Worm (Caenorhabditis elegans) whole organism, L1 larva: Measurements from ENCODE around the gene C49H3.4.

Source experiments
- C34B4.2 ChIP-seq: sonication (generic microtip); optimal IDR thresholded peaks from 2 replicates; lab custom pipeline; 2017; ENCODE audit warnings: mild to moderate bottlenecking, missing genetic modification characterization, missing compliant biosample characterization
- alr-1 ChIP-seq: fragments of 200-800 bp; sonication (Bioruptor generic); optimal IDR thresholded peaks from 2 replicates; lab custom pipeline; 2018; ENCODE audit warnings: borderline replicate concordance, mild to moderate bottlenecking, missing genetic modification characterization, missing compliant biosample characterization
- ceh-90 ChIP-seq: sonication (generic microtip); optimal IDR thresholded peaks from 2 replicates; lab custom pipeline; 2016; ENCODE audit warnings: missing genetic modification characterization, missing compliant biosample characterization
- efl-1 ChIP-seq, 4 experiments: fragments of 150-350 bp; optimal IDR thresholded peaks in 3 of 4; peaks in 1 of 4; 1 replicate in 1 of 4; 2 replicates in 3 of 4; lab custom pipeline; 2014; ENCODE audit warnings: missing biosample characterization in 2 of 4, missing genetic modification characterization in 2 of 4, missing genetic modification reagents in 2 of 4
- elt-2 ChIP-seq: sonication (generic microtip); optimal IDR thresholded peaks from 2 replicates; lab custom pipeline; 2016; ENCODE audit warnings: missing genetic modification characterization, mild to moderate bottlenecking, inconsistent platforms, missing compliant biosample characterization, missing genetic modification reagents
- elt-3 ChIP-seq, 6 experiments: fragments of 150-350 bp in 1 of 6; sonication (generic microtip); optimal IDR thresholded peaks; 2 replicates each; lab custom pipeline; 2017 to 2018; ENCODE audit warnings: missing biosample characterization in 6 of 6, missing genetic modification characterization in 6 of 6, inconsistent platforms in 1 of 6
- fkh-10 ChIP-seq: sonication (generic microtip); optimal IDR thresholded peaks from 2 replicates; lab custom pipeline; 2017; ENCODE audit warnings: missing biosample characterization, missing genetic modification reagents, missing genetic modification characterization
- grh-1 ChIP-seq: fragments of 200-800 bp; sonication (Bioruptor generic); IDR thresholded peaks from 2 replicates; pipeline ENCODE4 v1.3.6; 2022; ENCODE audit warnings: missing genetic modification reagents, missing genetic modification characterization, missing compliant biosample characterization
- hlh-17 ChIP-seq: fragments of 200-800 bp; sonication (Bioruptor generic); optimal IDR thresholded peaks from 2 replicates; lab custom pipeline; 2018; ENCODE audit warnings: missing genetic modification characterization, mild to moderate bottlenecking, missing compliant biosample characterization, moderate library complexity, borderline replicate concordance
- irx-1 ChIP-seq: sonication (generic microtip); optimal IDR thresholded peaks from 2 replicates; lab custom pipeline; 2016; ENCODE audit warnings: missing genetic modification characterization, missing compliant biosample characterization
- lin-14 ChIP-seq: fragments of 200-800 bp; sonication (Bioruptor generic); optimal IDR thresholded peaks from 2 replicates; lab custom pipeline; 2018; ENCODE audit warnings: mild to moderate bottlenecking, missing genetic modification characterization, moderate library complexity, missing compliant biosample characterization
- lin-15B ChIP-seq: fragments of 150-350 bp; sonication (generic microtip); optimal IDR thresholded peaks from 3 replicates; lab custom pipeline; 2014; ENCODE audit warnings: missing biosample characterization, missing genetic modification characterization
- lin-35 ChIP-seq, 2 experiments: fragments of 150-350 bp; optimal IDR thresholded peaks; 2 replicates each; lab custom pipeline; 2014; ENCODE audit warnings: missing biosample characterization in 2 of 2, missing genetic modification characterization in 2 of 2, missing genetic modification reagents in 2 of 2
- mab-9 ChIP-seq: fragments of 200-800 bp; sonication (Bioruptor generic); IDR thresholded peaks from 2 replicates; pipeline ENCODE4 v1.3.6; 2022; ENCODE audit warnings: missing genetic modification reagents, missing genetic modification characterization, missing compliant biosample characterization
- nhr-237 ChIP-seq: fragments of 150-350 bp; optimal IDR thresholded peaks from 2 replicates; lab custom pipeline; 2014; ENCODE audit warnings: missing biosample characterization, missing genetic modification characterization
- pqm-1 ChIP-seq: sonication (generic microtip); optimal IDR thresholded peaks from 3 replicates; lab custom pipeline; 2017; ENCODE audit warnings: missing biosample characterization, missing genetic modification characterization
- snu-23 ChIP-seq: sonication (generic microtip); optimal IDR thresholded peaks from 2 replicates; lab custom pipeline; 2016; ENCODE audit warnings: missing genetic modification characterization, missing compliant biosample characterization
- sox-4 ChIP-seq: sonication (generic microtip); optimal IDR thresholded peaks from 2 replicates; lab custom pipeline; 2016; ENCODE audit warnings: missing genetic modification characterization, missing compliant biosample characterization
- tbx-2 ChIP-seq: sonication (generic microtip); optimal IDR thresholded peaks from 2 replicates; lab custom pipeline; 2016; ENCODE audit warnings: missing genetic modification characterization, missing compliant biosample characterization
- tlp-1 ChIP-seq: fragments of 150-350 bp; optimal IDR thresholded peaks from 2 replicates; lab custom pipeline; 2014; ENCODE audit warnings: missing biosample characterization, missing genetic modification characterization
- unc-130 ChIP-seq: fragments of 150-350 bp; optimal IDR thresholded peaks from 2 replicates; lab custom pipeline; 2017; ENCODE audit warnings: missing biosample characterization, missing genetic modification characterization, inconsistent platforms
- unc-30 ChIP-seq: sonication (generic microtip); optimal IDR thresholded peaks from 2 replicates; lab custom pipeline; 2017; ENCODE audit warnings: missing biosample characterization, missing genetic modification characterization
- unc-62 ChIP-seq: fragments of 150-350 bp; optimal IDR thresholded peaks from 2 replicates; lab custom pipeline; 2014; ENCODE audit warnings: missing biosample characterization, missing genetic modification reagents, missing genetic modification characterization
- unc-86 ChIP-seq: sonication (generic microtip); optimal IDR thresholded peaks from 2 replicates; lab custom pipeline; 2016; ENCODE audit warnings: missing genetic modification characterization, missing compliant biosample characterization
- unc-98 ChIP-seq: fragments of 200-800 bp; sonication (Bioruptor generic); IDR thresholded peaks from 2 replicates; pipeline ENCODE4 v1.3.6; 2022; ENCODE audit warnings: missing genetic modification characterization, missing compliant biosample characterization
- zag-1 ChIP-seq: fragments of 150-350 bp; optimal IDR thresholded peaks from 2 replicates; lab custom pipeline; 2014; ENCODE audit warnings: missing biosample characterization, missing genetic modification characterization

C49H3.4 gene

ce11 chrIV:7877781-7878180 lies 37.3 kb upstream of the C49H3.4 start, which contains the start of gene kin-26:
Gene kin-26, minus strand, starts transcription at chrIV:7877881.
- TF ChIP-seq efl-1 (optimal IDR thresholded peaks at IDR 0.05; lab: Kevin White, UChicago), result no peak
- TF ChIP-seq efl-1 (GFP tag; optimal IDR thresholded peaks at IDR 0.05 in 1 of 2; lab: Kevin White, UChicago), result peak in 1 of 2 experiments; percentile 4
- no peak for TF ChIP-seq unc-86 (tag; lab: Kevin White, UChicago)
- TF ChIP-seq hlh-17 (GFP tag; lab: Kevin White, UChicago), result no peak

DNA sequence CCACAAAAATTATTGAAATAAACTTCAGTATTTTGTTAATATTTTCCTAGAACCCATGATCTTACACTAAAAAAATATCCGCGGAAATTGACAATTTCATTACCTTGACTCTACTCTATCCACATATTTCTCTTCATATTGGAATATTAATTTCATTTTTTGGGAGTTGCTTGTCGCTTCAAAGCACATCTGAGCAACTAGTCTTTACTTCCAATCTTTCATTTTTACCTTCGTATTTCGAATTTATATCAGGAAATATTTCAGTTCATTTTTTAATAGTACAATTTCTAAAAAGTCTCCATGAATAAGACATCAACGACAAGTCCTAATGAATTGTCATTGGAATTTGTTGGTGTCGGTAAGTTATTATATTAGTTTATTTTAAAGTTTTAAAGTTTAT lies 36.1 kb upstream of the C49H3.4 start, which contains the start of gene srt-73:
Gene srt-73, plus strand, starts transcription at position 301 of the 400 bp plus-strand sequence.
- TF ChIP-seq tbx-2 (tag; lab: Kevin White, UChicago) (no peak), efl-1 (optimal IDR thresholded peaks at IDR 0.05; lab: Kevin White, UChicago) (no peak), efl-1 (GFP tag; optimal IDR thresholded peaks at IDR 0.05 in 1 of 2; lab: Kevin White, UChicago) (peak in 1 of 2 experiments; percentile 63)

DNA sequence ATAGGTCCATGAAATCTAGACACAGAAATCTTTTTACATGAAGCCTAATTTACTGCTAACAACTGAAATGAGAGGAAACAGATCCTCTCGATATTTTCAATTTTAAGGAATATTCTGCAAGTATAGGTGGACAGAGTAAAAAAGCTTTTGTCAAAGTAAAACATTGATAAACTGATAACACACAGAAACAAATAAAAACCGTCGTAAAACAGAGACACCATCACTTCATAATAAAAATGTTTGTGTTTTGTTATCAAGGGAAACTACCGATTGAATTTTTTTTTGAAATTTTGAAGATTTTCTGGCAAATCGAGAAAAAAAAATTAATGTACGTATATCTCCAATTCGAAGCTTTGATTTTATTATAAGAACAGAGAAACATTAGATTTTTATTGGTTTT lies 33.9 kb upstream of the C49H3.4 start:
- TF ChIP-seq elt-2, result peak; percentile 53
- TF ChIP-seq tlp-1 (tag; lab: Kevin White, UChicago), result peak; percentile 54
- no peak for TF ChIP-seq fkh-10

- no peak for TF ChIP-seq zag-1 (tag; lab: Kevin White, UChicago)
- TF ChIP-seq sox-4 (tag; lab: Kevin White, UChicago), result no peak
- TF ChIP-seq ceh-90 (tag; lab: Kevin White, UChicago), result no peak
- TF ChIP-seq mab-9, result no peak
- no peak for TF ChIP-seq tlp-1 (tag; lab: Kevin White, UChicago)
- TF ChIP-seq lin-35 (GFP tag; optimal IDR thresholded peaks at IDR 0.05; lab: Kevin White, UChicago), result no peak
Observed at ce11 chrIV:7881726-7882125, 33.4 kb upstream of the C49H3.4 start, which contains the start of gene atic-1. Gene atic-1, plus strand, starts transcription at chrIV:7882026.

- TF ChIP-seq unc-30 (tag; lab: Kevin White, UChicago) (no peak), pqm-1 (tag; lab: Kevin White, UChicago) (no peak), lin-15B (tag; lab: Kevin White, UChicago) (no peak), fkh-10 (no peak), elt-2 (no peak), unc-130 (tag; lab: Kevin White, UChicago) (no peak), snu-23 (GFP tag; lab: Kevin White, UChicago) (no peak), sox-4 (tag; lab: Kevin White, UChicago) (no peak), elt-3 (tag; optimal IDR thresholded peaks at IDR 0.05; lab: Kevin White, UChicago) (no peak), irx-1 (tag; lab: Kevin White, UChicago) (no peak), unc-62 (GFP tag; lab: Kevin White, UChicago) (no peak), C34B4.2 (tag; lab: Kevin White, UChicago) (no peak), unc-98 (GFP tag; lab: Robert Waterston, UW) (no peak), grh-1 (GFP tag; lab: Robert Waterston, UW) (no peak)
Observed at ce11 chrIV:7897443-7897842, 17.6 kb upstream of the C49H3.4 start, which contains the start of gene ilys-4. Gene ilys-4, minus strand, starts transcription at chrIV:7897543.

ce11 chrIV:7897953-7898352 lies 17.1 kb upstream of the C49H3.4 start:
- peak; percentile 29 for TF ChIP-seq lin-14 (GFP tag; lab: Kevin White, UChicago)
- TF ChIP-seq alr-1 (tag; lab: Kevin White, UChicago), result no peak
- TF ChIP-seq fkh-10, result peak; percentile 48

ce11 chrIV:7898489-7898888 lies 16.6 kb upstream of the C49H3.4 start:
- peak; percentile 60 for TF ChIP-seq elt-2
- TF ChIP-seq alr-1 (tag; lab: Kevin White, UChicago), result no peak
- TF ChIP-seq lin-35 (GFP tag; optimal IDR thresholded peaks at IDR 0.05; lab: Kevin White, UChicago), result peak in 1 of 2 experiments; percentile 23
- TF ChIP-seq nhr-237 (tag; lab: Kevin White, UChicago), result no peak
